Worm (Caenorhabditis elegans) whole organism, L3 larva: ENCODE measurements around the gene M163.5.
A peak's percentile ranks its signal among the peaks of the same experiment; 100 is the strongest.

Experiments
- ama-1 ChIP-seq: fragments of 150-350 bp; optimal IDR thresholded peaks from 2 replicates; lab custom pipeline; 2018
- ceh-16 ChIP-seq: sonication (generic microtip); optimal IDR thresholded peaks from 2 replicates; lab custom pipeline; 2017; ENCODE audit warnings: missing biosample characterization, missing genetic modification characterization
- ceh-28 ChIP-seq: fragments of 150-350 bp; optimal IDR thresholded peaks from 2 replicates; lab custom pipeline; 2014; ENCODE audit warnings: missing biosample characterization, missing genetic modification reagents, missing genetic modification characterization
- ceh-82 ChIP-seq: fragments of 150-350 bp; optimal IDR thresholded peaks from 2 replicates; lab custom pipeline; 2014; ENCODE audit warnings: missing biosample characterization, missing genetic modification characterization
- daf-12 ChIP-seq: fragments of 150-350 bp; optimal IDR thresholded peaks from 2 replicates; lab custom pipeline; 2014; ENCODE audit warnings: missing biosample characterization, missing genetic modification reagents, missing genetic modification characterization
- egl-5 ChIP-seq: fragments of 150-350 bp; optimal IDR thresholded peaks from 2 replicates; lab custom pipeline; 2017; ENCODE audit warnings: missing biosample characterization, missing genetic modification reagents, missing genetic modification characterization, inconsistent platforms
- elt-1 ChIP-seq: fragments of 150-350 bp; optimal IDR thresholded peaks from 2 replicates; lab custom pipeline; 2014; ENCODE audit warnings: missing biosample characterization, missing genetic modification characterization
- elt-2 ChIP-seq: sonication (generic microtip); optimal IDR thresholded peaks from 2 replicates; lab custom pipeline; 2016; ENCODE audit warnings: missing genetic modification reagents, mild to moderate bottlenecking, missing genetic modification characterization, missing compliant biosample characterization
- elt-3 ChIP-seq, 3 experiments: fragments of 150-350 bp in 1 of 3; sonication (generic microtip) in 2 of 3; optimal IDR thresholded peaks; 2 replicates in 2 of 3; 4 replicates in 1 of 3; lab custom pipeline; 2014 to 2017; ENCODE audit warnings: missing biosample characterization in 3 of 3, missing genetic modification characterization in 3 of 3
- eor-1 ChIP-seq, 2 experiments: fragments of 150-350 bp; optimal IDR thresholded peaks; 2 replicates each; lab custom pipeline; 2014 to 2018; ENCODE audit warnings: missing biosample characterization in 2 of 2, missing genetic modification characterization in 2 of 2
- fkh-10 ChIP-seq: sonication (generic microtip); optimal IDR thresholded peaks from 2 replicates; lab custom pipeline; 2017; ENCODE audit warnings: missing biosample characterization, missing genetic modification reagents, missing genetic modification characterization
- fkh-2 ChIP-seq: fragments of 150-350 bp; optimal IDR thresholded peaks from 2 replicates; lab custom pipeline; 2014; ENCODE audit warnings: missing biosample characterization, missing genetic modification reagents, missing genetic modification characterization
- fos-1 ChIP-seq: fragments of 150-350 bp; optimal IDR thresholded peaks from 2 replicates; lab custom pipeline; 2014; ENCODE audit warnings: missing biosample characterization, missing genetic modification characterization
- hmg-11 ChIP-seq: sonication (generic microtip); optimal IDR thresholded peaks from 2 replicates; lab custom pipeline; 2016; ENCODE audit warnings: missing genetic modification characterization, missing compliant biosample characterization
- lin-15B ChIP-seq: fragments of 150-350 bp; optimal IDR thresholded peaks from 2 replicates; lab custom pipeline; 2014; ENCODE audit warnings: missing biosample characterization, missing genetic modification characterization
- lin-39 ChIP-seq: fragments of 150-350 bp; optimal IDR thresholded peaks from 2 replicates; lab custom pipeline; 2018; ENCODE audit warnings: missing biosample characterization, missing genetic modification reagents, missing genetic modification characterization
- lsy-12 ChIP-seq: sonication (generic microtip); optimal IDR thresholded peaks from 2 replicates; lab custom pipeline; 2016; ENCODE audit warnings: mild to moderate bottlenecking, missing genetic modification characterization, missing compliant biosample characterization
- mml-1 ChIP-seq: fragments of 150-350 bp; sonication (generic microtip); optimal IDR thresholded peaks from 3 replicates; lab custom pipeline; 2014; ENCODE audit warnings: missing biosample characterization, missing genetic modification characterization
- nfya-1 ChIP-seq: sonication (generic microtip); optimal IDR thresholded peaks from 2 replicates; lab custom pipeline; 2017; ENCODE audit warnings: missing genetic modification characterization, mild to moderate bottlenecking, missing compliant biosample characterization, antibody characterized with exemption, moderate library complexity; ENCODE audit not compliant: insufficient read depth
- nhr-11 ChIP-seq: fragments of 150-350 bp; optimal IDR thresholded peaks from 2 replicates; lab custom pipeline; 2014; ENCODE audit warnings: missing biosample characterization, missing genetic modification characterization
- nhr-23 ChIP-seq: fragments of 150-350 bp; optimal IDR thresholded peaks from 2 replicates; lab custom pipeline; 2014; ENCODE audit warnings: missing biosample characterization, missing genetic modification reagents, missing genetic modification characterization
- nhr-25 ChIP-seq: sonication (generic microtip); optimal IDR thresholded peaks from 2 replicates; lab custom pipeline; 2017; ENCODE audit warnings: missing biosample characterization, missing genetic modification characterization
- nhr-28 ChIP-seq: fragments of 150-350 bp; optimal IDR thresholded peaks from 2 replicates; lab custom pipeline; 2014; ENCODE audit warnings: missing biosample characterization, missing genetic modification characterization
- nhr-43 ChIP-seq: sonication (generic microtip); optimal IDR thresholded peaks from 2 replicates; lab custom pipeline; 2016; ENCODE audit warnings: mild to moderate bottlenecking, missing genetic modification characterization, missing compliant biosample characterization; ENCODE audit not compliant: poor library complexity, severe bottlenecking
- nhr-67 ChIP-seq: fragments of 150-350 bp; optimal IDR thresholded peaks from 2 replicates; lab custom pipeline; 2014; ENCODE audit warnings: missing biosample characterization, missing genetic modification characterization
- nhr-76 ChIP-seq: fragments of 150-350 bp; sonication (generic microtip); optimal IDR thresholded peaks from 5 replicates; lab custom pipeline; 2014; ENCODE audit warnings: missing biosample characterization, missing genetic modification characterization
- nhr-77 ChIP-seq: fragments of 150-350 bp; optimal IDR thresholded peaks from 2 replicates; lab custom pipeline; 2014; ENCODE audit warnings: missing biosample characterization, missing genetic modification characterization
- pha-4 ChIP-seq: fragments of 150-350 bp; optimal IDR thresholded peaks from 2 replicates; lab custom pipeline; 2014; ENCODE audit warnings: missing biosample characterization, missing genetic modification reagents, missing genetic modification characterization
- snpc-4 ChIP-seq: fragments of 150-350 bp; optimal IDR thresholded peaks from 2 replicates; lab custom pipeline; 2014; ENCODE audit warnings: missing biosample characterization, missing genetic modification characterization
- tbx-2 ChIP-seq: sonication (generic microtip); optimal IDR thresholded peaks from 2 replicates; lab custom pipeline; 2016; ENCODE audit warnings: mild to moderate bottlenecking, missing genetic modification characterization, missing compliant biosample characterization
- unc-39 ChIP-seq: sonication (generic microtip); optimal IDR thresholded peaks from 4 replicates; lab custom pipeline; 2017; ENCODE audit warnings: missing biosample characterization, missing genetic modification characterization
- unc-62 ChIP-seq: fragments of 150-350 bp; sonication (generic microtip); optimal IDR thresholded peaks from 4 replicates; lab custom pipeline; 2014; ENCODE audit warnings: missing biosample characterization, missing genetic modification reagents, missing genetic modification characterization
- ztf-4 ChIP-seq: fragments of 150-350 bp; optimal IDR thresholded peaks from 2 replicates; lab custom pipeline; 2014; ENCODE audit warnings: missing biosample characterization, missing genetic modification characterization

The M163.5 gene

ce11 chrX:14490486-14490885 lies 16.6 kb downstream of the M163.5 start:
- TF ChIP-seq nhr-11 (tag; lab: Kevin White, UChicago) = no peak
- TF ChIP-seq nhr-76 (tag; lab: Kevin White, UChicago) = no peak
- no peak for TF ChIP-seq nhr-77
- no peak for TF ChIP-seq lin-15B (tag; lab: Kevin White, UChicago)
- TF ChIP-seq unc-39 (tag; lab: Kevin White, UChicago) = no peak
- TF ChIP-seq elt-2 (tag; lab: Kevin White, UChicago) = no peak
- TF ChIP-seq tbx-2 (tag; lab: Kevin White, UChicago) = no peak
- TF ChIP-seq ceh-28 (tag; lab: Kevin White, UChicago) = no peak
- TF ChIP-seq nhr-67 (tag; lab: Kevin White, UChicago) = no peak
- TF ChIP-seq ztf-4 (tag; lab: Kevin White, UChicago) = no peak
- no peak for TF ChIP-seq elt-1
- TF ChIP-seq daf-12 = no peak
- TF ChIP-seq eor-1 (tag; optimal IDR thresholded peaks at IDR 0.05; lab: Kevin White, UChicago) = no peak
- TF ChIP-seq mml-1 = no peak

ce11 chrX:14491103-14491502 lies 17.3 kb downstream of the M163.5 start:
- peak; percentile 5 for TF ChIP-seq nhr-25 (tag; lab: Kevin White, UChicago)
- no peak for TF ChIP-seq eor-1 (tag; optimal IDR thresholded peaks at IDR 0.05; lab: Kevin White, UChicago)
- no peak for TF ChIP-seq fkh-2
- peak; percentile 31 for TF ChIP-seq nfya-1
- no peak for TF ChIP-seq tbx-2 (tag; lab: Kevin White, UChicago)
- TF ChIP-seq ama-1 (lab: Kevin White, UChicago) = peak; percentile 63
- TF ChIP-seq elt-3 (tag; optimal IDR thresholded peaks at IDR 0.05; lab: Kevin White, UChicago) = no peak
- no peak for TF ChIP-seq nhr-23 (tag; lab: Kevin White, UChicago)
- TF ChIP-seq ceh-28 (tag; lab: Kevin White, UChicago) = no peak
- TF ChIP-seq elt-1 = peak; percentile 39
- peak; percentile 18 for TF ChIP-seq pha-4 (tag; lab: Kevin White, UChicago)
- TF ChIP-seq hmg-11 (tag; lab: Kevin White, UChicago) = peak; percentile 41
- TF ChIP-seq lin-39 (tag; lab: Kevin White, UChicago) = peak; percentile 7
- TF ChIP-seq, all 47 proteins: peak for 7

DNA sequence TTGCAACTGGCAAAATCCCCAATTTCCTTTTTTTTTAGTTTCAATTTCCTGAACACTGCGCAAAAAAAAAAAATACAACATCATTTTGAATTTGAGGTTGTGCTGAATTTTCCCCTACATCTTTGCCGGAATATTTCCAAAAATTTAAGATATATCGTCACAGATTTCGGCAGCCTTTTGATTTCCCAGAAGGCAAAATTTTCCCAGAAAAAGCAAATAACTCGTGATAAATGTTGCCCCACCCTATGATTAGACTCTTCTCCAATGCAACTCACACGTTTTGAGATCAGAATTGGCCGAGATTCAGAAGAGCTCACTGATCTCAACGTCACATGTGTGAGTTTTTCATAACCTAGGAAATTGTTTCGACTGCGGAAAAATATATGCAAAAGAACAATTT lies 18.6 kb downstream of the M163.5 start:
- TF ChIP-seq unc-62 (GFP tag; lab: Kevin White, UChicago) (no peak), nhr-25 (tag; lab: Kevin White, UChicago) (no peak), fos-1 (no peak), fkh-10 (GFP tag; lab: Kevin White, UChicago) (no peak), nhr-43 (tag; lab: Kevin White, UChicago) (no peak), snpc-4 (tag; lab: Kevin White, UChicago) (no peak)
- TF ChIP-seq, all 47 proteins: peak for 0

DNA sequence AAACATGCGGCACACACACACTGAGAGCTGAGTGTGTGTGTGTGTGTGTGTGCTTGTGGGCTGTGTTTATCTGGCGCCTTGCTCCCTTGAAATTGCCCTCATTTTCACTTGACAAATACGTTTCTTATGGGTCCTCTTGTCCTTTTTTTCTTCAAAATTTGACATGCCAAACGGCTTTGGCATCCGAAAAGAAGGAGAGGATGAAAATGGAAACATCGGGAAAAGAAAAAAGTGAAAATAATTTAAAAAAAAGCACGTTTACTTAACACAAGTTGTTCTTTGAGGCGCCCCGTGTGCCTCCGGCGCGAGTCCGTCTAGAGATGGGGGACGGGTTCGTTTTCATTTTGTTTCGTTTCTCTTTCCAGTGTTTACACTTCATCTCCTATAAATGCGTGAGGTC lies 21.2 kb downstream of the M163.5 start:
- peak; percentile 41 for TF ChIP-seq pha-4 (tag; lab: Kevin White, UChicago)
- TF ChIP-seq fkh-2 = no peak
- peak; percentile 61 for TF ChIP-seq lin-39 (tag; lab: Kevin White, UChicago)
- peak; percentile 9 for TF ChIP-seq nfya-1
- TF ChIP-seq lsy-12 (tag; lab: Kevin White, UChicago) = no peak
- no peak for TF ChIP-seq nhr-67 (tag; lab: Kevin White, UChicago)

ce11 chrX:14495785-14496184 lies 21.9 kb downstream of the M163.5 start, which contains the start of gene ztf-14:
Gene ztf-14, plus strand, starts transcription at chrX:14496085.
- no peak for TF ChIP-seq nhr-28
- TF ChIP-seq ceh-82 (tag; lab: Kevin White, UChicago) = no peak
- no peak for TF ChIP-seq mml-1
- TF ChIP-seq nhr-25 (tag; lab: Kevin White, UChicago) = no peak
- no peak for TF ChIP-seq unc-62 (GFP tag; lab: Kevin White, UChicago)
- TF ChIP-seq ama-1 (lab: Kevin White, UChicago) = no peak
- TF ChIP-seq ceh-16 (tag; lab: Kevin White, UChicago) = no peak
- TF ChIP-seq pha-4 (tag; lab: Kevin White, UChicago) = no peak

DNA sequence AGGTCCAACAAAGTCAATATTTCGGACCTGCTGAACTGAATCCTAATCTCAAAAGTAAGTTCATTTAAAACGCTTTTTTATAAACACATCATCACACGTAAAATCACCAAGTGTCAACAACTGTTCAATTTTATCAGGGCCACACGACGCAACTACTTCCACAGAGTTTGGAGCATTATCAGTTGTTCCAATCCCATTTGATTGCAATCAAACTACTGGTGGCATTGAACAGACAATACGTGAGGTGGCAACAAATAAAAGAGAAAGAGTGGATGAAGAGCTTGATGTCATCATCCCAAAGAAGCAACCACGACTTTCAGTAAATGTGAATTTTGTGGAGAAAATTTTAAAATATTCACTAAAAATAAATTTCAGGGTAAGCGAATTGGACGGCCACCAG lies 22.7 kb downstream of the M163.5 start:
- TF ChIP-seq egl-5 (peak; percentile 81), ceh-28 (tag; lab: Kevin White, UChicago) (no peak)
